Worm (Caenorhabditis elegans) whole organism, young adult: ENCODE data around the gene F57E7.4.

ENCODE experiments used
- C17E4.6 ChIP-seq: fragments of 200-800 bp; sonication (Bioruptor generic); IDR thresholded peaks from 2 replicates; pipeline ENCODE4 v1.3.6; 2022; ENCODE audit warnings: missing genetic modification reagents, missing genetic modification characterization, missing compliant biosample characterization
- F23B12.7 ChIP-seq: sonication (generic microtip); optimal IDR thresholded peaks from 2 replicates; lab custom pipeline; 2017; ENCODE audit warnings: missing genetic modification characterization, mild to moderate bottlenecking, missing compliant biosample characterization, antibody characterized with exemption, moderate library complexity; ENCODE audit not compliant: insufficient read depth
- F49E8.2 ChIP-seq: sonication (generic microtip); optimal IDR thresholded peaks from 3 replicates; lab custom pipeline; 2017; ENCODE audit warnings: missing genetic modification characterization, mild to moderate bottlenecking, missing compliant biosample characterization, antibody characterized with exemption, moderate library complexity; ENCODE audit not compliant: insufficient read depth
- ama-1 ChIP-seq, 3 experiments: fragments of 150-350 bp in 1 of 3; sonication (generic microtip) in 2 of 3; optimal IDR thresholded peaks; 2 replicates each; lab custom pipeline; 2014 to 2018; ENCODE audit warnings: missing biosample characterization in 2 of 3, missing genetic modification characterization in 2 of 3, missing genetic modification reagents in 2 of 3
- snpc-4 ChIP-seq, 5 experiments: fragments of 150-350 bp in 1 of 5; sonication (generic microtip) in 4 of 5; optimal IDR thresholded peaks; 2 replicates each; lab custom pipeline; 2014 to 2018; ENCODE audit warnings: missing genetic modification characterization in 5 of 5, missing biosample characterization in 3 of 5, antibody characterized with exemption in 2 of 5, mild to moderate bottlenecking in 2 of 5, missing compliant biosample characterization in 2 of 5, missing genotype in 2 of 5, moderate library complexity in 2 of 5, missing genetic modification reagents in 1 of 5

DNA sequence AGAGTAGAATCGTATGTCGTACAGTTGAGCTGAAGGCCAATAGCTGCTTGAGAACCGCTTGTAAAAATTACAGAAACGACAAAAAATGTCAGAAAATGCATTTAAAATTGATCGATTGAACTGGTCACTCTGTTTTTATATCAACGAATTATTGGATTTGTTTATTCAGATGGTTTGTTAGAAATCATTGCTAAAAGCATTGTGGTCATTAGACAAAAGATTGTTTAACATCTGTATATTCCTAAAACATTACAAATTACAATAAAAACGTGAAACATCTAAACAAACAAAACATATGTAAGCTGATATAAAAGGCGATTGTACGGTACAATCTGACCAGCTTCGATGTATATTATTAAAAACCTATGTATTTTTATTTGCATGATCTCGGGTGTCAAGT, 45.3 kb downstream of the F57E7.4 start, which contains the start of the genes F26D2.13 and F26D2.14:
- no peak for TF ChIP-seq snpc-4 (GFP tag; optimal IDR thresholded peaks at IDR 0.05; lab: Kevin White, UChicago)
- TF ChIP-seq snpc-4 (tag; optimal IDR thresholded peaks at IDR 0.05; lab: Kevin White, UChicago) = no peak
- TF ChIP-seq F49E8.2 (tag; lab: Kevin White, UChicago) = no peak
- TF ChIP-seq C17E4.6 (GFP tag; lab: Robert Waterston, UW) = no peak
- no peak for TF ChIP-seq ama-1 (optimal IDR thresholded peaks at IDR 0.05; lab: Kevin White, UChicago)
- TF ChIP-seq ama-1 (GFP tag; optimal IDR thresholded peaks at IDR 0.05; lab: Kevin White, UChicago) = no peak
- TF ChIP-seq F23B12.7 (tag; lab: Kevin White, UChicago) = no peak
